Worm (Caenorhabditis elegans) whole organism, L3 larva: ENCODE data around the gene dmsr-4.
A peak's percentile ranks its signal among the peaks of the same experiment; 100 is the strongest.

ENCODE experiments used
- R02D3.7 ChIP-seq: fragments of 150-350 bp; optimal IDR thresholded peaks from 2 replicates; lab custom pipeline; 2014; ENCODE audit warnings: missing biosample characterization, missing genetic modification characterization
- ceh-16 ChIP-seq: sonication (generic microtip); optimal IDR thresholded peaks from 2 replicates; lab custom pipeline; 2017; ENCODE audit warnings: missing biosample characterization, missing genetic modification characterization
- ceh-28 ChIP-seq: fragments of 150-350 bp; optimal IDR thresholded peaks from 2 replicates; lab custom pipeline; 2014; ENCODE audit warnings: missing biosample characterization, missing genetic modification reagents, missing genetic modification characterization
- ceh-9 ChIP-seq: sonication (generic microtip); optimal IDR thresholded peaks from 2 replicates; lab custom pipeline; 2018; ENCODE audit warnings: missing biosample characterization, missing genetic modification characterization
- daf-12 ChIP-seq: fragments of 150-350 bp; optimal IDR thresholded peaks from 2 replicates; lab custom pipeline; 2014; ENCODE audit warnings: missing biosample characterization, missing genetic modification reagents, missing genetic modification characterization
- egl-27 ChIP-seq: sonication (generic microtip); optimal IDR thresholded peaks from 4 replicates; lab custom pipeline; 2017; ENCODE audit warnings: missing biosample characterization, missing genetic modification reagents, missing genetic modification characterization
- egl-5 ChIP-seq: fragments of 150-350 bp; optimal IDR thresholded peaks from 2 replicates; lab custom pipeline; 2017; ENCODE audit warnings: missing biosample characterization, missing genetic modification reagents, missing genetic modification characterization, inconsistent platforms
- elt-2 ChIP-seq: sonication (generic microtip); optimal IDR thresholded peaks from 2 replicates; lab custom pipeline; 2016; ENCODE audit warnings: missing genetic modification reagents, mild to moderate bottlenecking, missing genetic modification characterization, missing compliant biosample characterization
- elt-3 ChIP-seq, 3 experiments: fragments of 150-350 bp in 1 of 3; sonication (generic microtip) in 2 of 3; optimal IDR thresholded peaks; 2 replicates in 2 of 3; 4 replicates in 1 of 3; lab custom pipeline; 2014 to 2017; ENCODE audit warnings: missing biosample characterization in 3 of 3, missing genetic modification characterization in 3 of 3
- fkh-10 ChIP-seq: sonication (generic microtip); optimal IDR thresholded peaks from 2 replicates; lab custom pipeline; 2017; ENCODE audit warnings: missing biosample characterization, missing genetic modification reagents, missing genetic modification characterization
- fkh-2 ChIP-seq: fragments of 150-350 bp; optimal IDR thresholded peaks from 2 replicates; lab custom pipeline; 2014; ENCODE audit warnings: missing biosample characterization, missing genetic modification reagents, missing genetic modification characterization
- fos-1 ChIP-seq: fragments of 150-350 bp; optimal IDR thresholded peaks from 2 replicates; lab custom pipeline; 2014; ENCODE audit warnings: missing biosample characterization, missing genetic modification characterization
- hmg-11 ChIP-seq: sonication (generic microtip); optimal IDR thresholded peaks from 2 replicates; lab custom pipeline; 2016; ENCODE audit warnings: missing genetic modification characterization, missing compliant biosample characterization
- lin-15B ChIP-seq: fragments of 150-350 bp; optimal IDR thresholded peaks from 2 replicates; lab custom pipeline; 2014; ENCODE audit warnings: missing biosample characterization, missing genetic modification characterization
- lin-39 ChIP-seq: fragments of 150-350 bp; optimal IDR thresholded peaks from 2 replicates; lab custom pipeline; 2018; ENCODE audit warnings: missing biosample characterization, missing genetic modification reagents, missing genetic modification characterization
- mml-1 ChIP-seq: fragments of 150-350 bp; sonication (generic microtip); optimal IDR thresholded peaks from 3 replicates; lab custom pipeline; 2014; ENCODE audit warnings: missing biosample characterization, missing genetic modification characterization
- nfya-1 ChIP-seq: sonication (generic microtip); optimal IDR thresholded peaks from 2 replicates; lab custom pipeline; 2017; ENCODE audit warnings: missing genetic modification characterization, mild to moderate bottlenecking, missing compliant biosample characterization, antibody characterized with exemption, moderate library complexity; ENCODE audit not compliant: insufficient read depth
- nhr-12 ChIP-seq: fragments of 150-350 bp; optimal IDR thresholded peaks from 2 replicates; lab custom pipeline; 2014; ENCODE audit warnings: missing biosample characterization, missing genetic modification characterization
- nhr-23 ChIP-seq: fragments of 150-350 bp; optimal IDR thresholded peaks from 2 replicates; lab custom pipeline; 2014; ENCODE audit warnings: missing biosample characterization, missing genetic modification reagents, missing genetic modification characterization
- nhr-237 ChIP-seq: fragments of 150-350 bp; optimal IDR thresholded peaks from 2 replicates; lab custom pipeline; 2014; ENCODE audit warnings: missing biosample characterization, missing genetic modification characterization
- nhr-43 ChIP-seq: sonication (generic microtip); optimal IDR thresholded peaks from 2 replicates; lab custom pipeline; 2016; ENCODE audit warnings: mild to moderate bottlenecking, missing genetic modification characterization, missing compliant biosample characterization; ENCODE audit not compliant: poor library complexity, severe bottlenecking
- nhr-67 ChIP-seq: fragments of 150-350 bp; optimal IDR thresholded peaks from 2 replicates; lab custom pipeline; 2014; ENCODE audit warnings: missing biosample characterization, missing genetic modification characterization
- nhr-76 ChIP-seq: fragments of 150-350 bp; sonication (generic microtip); optimal IDR thresholded peaks from 5 replicates; lab custom pipeline; 2014; ENCODE audit warnings: missing biosample characterization, missing genetic modification characterization
- pha-4 ChIP-seq: fragments of 150-350 bp; optimal IDR thresholded peaks from 2 replicates; lab custom pipeline; 2014; ENCODE audit warnings: missing biosample characterization, missing genetic modification reagents, missing genetic modification characterization
- pqm-1 ChIP-seq: fragments of 150-350 bp; optimal IDR thresholded peaks from 2 replicates; lab custom pipeline; 2017; ENCODE audit warnings: missing biosample characterization, missing genetic modification characterization, inconsistent platforms
- skn-1 ChIP-seq: fragments of 150-350 bp; optimal IDR thresholded peaks from 2 replicates; lab custom pipeline; 2014; ENCODE audit warnings: missing biosample characterization, missing genetic modification characterization
- tbx-2 ChIP-seq: sonication (generic microtip); optimal IDR thresholded peaks from 2 replicates; lab custom pipeline; 2016; ENCODE audit warnings: mild to moderate bottlenecking, missing genetic modification characterization, missing compliant biosample characterization
- unc-39 ChIP-seq: sonication (generic microtip); optimal IDR thresholded peaks from 4 replicates; lab custom pipeline; 2017; ENCODE audit warnings: missing biosample characterization, missing genetic modification characterization
- unc-62 ChIP-seq: fragments of 150-350 bp; sonication (generic microtip); optimal IDR thresholded peaks from 4 replicates; lab custom pipeline; 2014; ENCODE audit warnings: missing biosample characterization, missing genetic modification reagents, missing genetic modification characterization
- zag-1 ChIP-seq: fragments of 150-350 bp; optimal IDR thresholded peaks from 2 replicates; lab custom pipeline; 2014; ENCODE audit warnings: missing biosample characterization, missing genetic modification characterization
- ztf-4 ChIP-seq: fragments of 150-350 bp; optimal IDR thresholded peaks from 2 replicates; lab custom pipeline; 2014; ENCODE audit warnings: missing biosample characterization, missing genetic modification characterization

The dmsr-4 gene

ce11 chrII:356969-357368, at the start of gene dmsr-4:
Gene dmsr-4, minus strand, starts transcription at chrII:357069.
- TF ChIP-seq fkh-10 (no peak), lin-39 (tag; lab: Kevin White, UChicago) (no peak), hmg-11 (no peak), ceh-9 (tag; lab: Kevin White, UChicago) (no peak), daf-12 (tag; lab: Kevin White, UChicago) (no peak), skn-1 (tag; lab: Kevin White, UChicago) (no peak), mml-1 (no peak), nhr-43 (tag; lab: Kevin White, UChicago) (no peak), nfya-1 (tag; lab: Kevin White, UChicago) (no peak), nhr-76 (tag; lab: Kevin White, UChicago) (no peak), ceh-28 (tag; lab: Kevin White, UChicago) (no peak)

DNA sequence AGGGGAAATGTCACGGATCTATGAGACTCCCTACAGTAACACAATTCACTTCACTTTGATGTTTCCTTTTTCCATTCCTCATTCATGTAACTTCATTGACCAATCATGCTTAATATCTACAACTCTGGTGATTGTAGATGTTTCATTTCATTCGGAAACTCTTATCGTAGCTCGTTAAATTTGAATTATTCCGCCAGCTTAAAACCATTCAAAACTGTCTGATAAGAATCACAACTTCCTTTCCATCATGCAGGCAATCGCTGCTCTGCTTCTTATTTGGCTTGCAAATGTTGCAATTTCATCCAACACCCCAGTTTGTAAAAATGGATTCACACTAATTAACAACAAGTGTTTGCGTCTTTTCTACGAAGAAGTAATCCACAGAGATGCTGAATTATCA, 45.6 kb upstream of the dmsr-4 start, which contains the start of gene clec-10:
clec-10 (plus strand) TSS at position 244 of the 400 bp plus-strand sequence.
- TF ChIP-seq pqm-1 (tag; lab: Kevin White, UChicago) (peak; percentile 43), elt-2 (tag; lab: Kevin White, UChicago) (peak; percentile 62), unc-39 (tag; lab: Kevin White, UChicago) (no peak)
- TF ChIP-seq, all 47 proteins: peak for 2

ce11 chrII:401211-401610, 44.3 kb upstream of the dmsr-4 start:
- TF ChIP-seq mml-1 (no peak), ztf-4 (tag; lab: Kevin White, UChicago) (no peak), daf-12 (tag; lab: Kevin White, UChicago) (no peak), unc-62 (GFP tag; lab: Kevin White, UChicago) (no peak), fos-1 (tag; lab: Kevin White, UChicago) (no peak), nhr-12 (tag; lab: Kevin White, UChicago) (no peak), unc-39 (tag; lab: Kevin White, UChicago) (no peak), hmg-11 (peak; percentile 77), egl-27 (tag; lab: Kevin White, UChicago) (no peak), tbx-2 (tag; lab: Kevin White, UChicago) (no peak), lin-39 (tag; lab: Kevin White, UChicago) (peak; percentile 20), nfya-1 (tag; lab: Kevin White, UChicago) (peak; percentile 57), fkh-10 (peak; percentile 46), ceh-16 (no peak), lin-15B (peak; percentile 8), pqm-1 (tag; lab: Kevin White, UChicago) (no peak)

ce11 chrII:400167-400566, 43.3 kb upstream of the dmsr-4 start:
- TF ChIP-seq nhr-76 (tag; lab: Kevin White, UChicago) (no peak), elt-2 (tag; lab: Kevin White, UChicago) (no peak), unc-39 (tag; lab: Kevin White, UChicago) (no peak), ceh-28 (tag; lab: Kevin White, UChicago) (no peak), lin-39 (tag; lab: Kevin White, UChicago) (peak; percentile 41), nhr-237 (tag; lab: Kevin White, UChicago) (no peak), pqm-1 (tag; lab: Kevin White, UChicago) (no peak), R02D3.7 (tag; lab: Kevin White, UChicago) (no peak), egl-5 (tag; lab: Kevin White, UChicago) (peak; percentile 1), elt-3 (tag; optimal IDR thresholded peaks at IDR 0.05; lab: Kevin White, UChicago) (no peak), pha-4 (tag; lab: Kevin White, UChicago) (no peak), nhr-12 (tag; lab: Kevin White, UChicago) (no peak)

DNA sequence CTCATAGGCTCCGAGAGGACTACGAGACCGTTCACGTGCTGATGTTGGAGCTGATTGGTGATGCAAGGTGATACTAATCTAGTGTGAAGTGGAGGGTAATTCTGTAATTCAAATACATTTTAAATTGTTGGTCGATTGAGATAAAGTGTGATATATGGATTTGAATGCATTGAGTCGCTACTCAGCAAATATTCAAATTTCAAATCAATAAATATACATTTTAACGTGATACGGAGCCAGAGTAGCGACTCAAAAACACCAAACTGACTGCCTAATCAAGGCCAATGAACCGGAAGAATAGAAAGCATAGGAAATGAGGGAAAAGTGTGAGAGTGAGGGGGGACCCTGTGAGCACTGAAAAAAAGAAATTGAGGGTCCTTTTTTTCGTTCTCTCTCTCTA, 42.5 kb upstream of the dmsr-4 start, which contains the start of gene C03H5.6:
C03H5.6 (minus strand) TSS at position 101 of the 400 bp plus-strand sequence.
- TF ChIP-seq nhr-43 (tag; lab: Kevin White, UChicago) (no peak), ztf-4 (tag; lab: Kevin White, UChicago) (no peak), zag-1 (no peak), hmg-11 (no peak), pqm-1 (tag; lab: Kevin White, UChicago) (no peak), fkh-2 (tag; lab: Kevin White, UChicago) (no peak), ceh-16 (no peak), nhr-67 (tag; lab: Kevin White, UChicago) (no peak), fos-1 (tag; lab: Kevin White, UChicago) (no peak), nhr-23 (tag; lab: Kevin White, UChicago) (no peak), fkh-10 (no peak), daf-12 (tag; lab: Kevin White, UChicago) (no peak), mml-1 (no peak), nhr-76 (tag; lab: Kevin White, UChicago) (no peak)
